Worm (Caenorhabditis elegans): Measurements from ENCODE around the gene str-69.

str-69 gene

DNA sequence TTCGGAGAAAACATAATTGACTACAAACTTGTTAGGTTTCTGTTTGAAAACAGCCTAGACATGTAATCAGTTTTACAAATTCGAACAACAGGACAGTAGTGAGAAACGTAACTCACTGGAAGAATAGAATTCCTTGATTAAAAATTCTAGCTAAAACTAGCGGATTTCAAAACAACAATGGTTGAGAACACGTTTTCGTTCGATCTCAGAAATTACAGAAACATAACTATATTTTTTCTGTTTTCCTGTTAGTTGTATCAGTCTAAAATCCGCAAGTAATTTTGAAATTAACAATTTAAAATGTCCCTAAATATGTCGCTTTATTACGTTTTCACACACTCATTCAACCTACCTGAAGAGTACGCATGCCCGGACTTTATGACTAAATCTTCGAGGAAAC lies 19.4 kb downstream of the str-69 start, which contains the start of gene srt-8:
Gene srt-8 (plus strand): TSS at position 301 of the 400 bp plus-strand sequence.
- TF ChIP-seq ces-1 (GFP tag; optimal IDR thresholded peaks at IDR 0.05) (no peak), nhr-71 (tag; optimal IDR thresholded peaks at IDR 0.05) (no peak), nhr-76 (tag; optimal IDR thresholded peaks at IDR 0.05) (no peak), nhr-90 (tag; optimal IDR thresholded peaks at IDR 0.05; ENCODE audit: poor library complexity) (no peak), ceh-82 (tag; optimal IDR thresholded peaks at IDR 0.05) (no peak), snu-23 (GFP tag; optimal IDR thresholded peaks at IDR 0.05) (no peak), lin-14 (GFP tag; optimal IDR thresholded peaks at IDR 0.05) (no peak), ets-5 (GFP tag; IDR thresholded peaks at IDR 0.05) (no peak), nhr-20 (tag; optimal IDR thresholded peaks at IDR 0.05) (no peak), tlp-1 (tag; optimal IDR thresholded peaks at IDR 0.05) (no peak), mep-1 (tag; optimal IDR thresholded peaks at IDR 0.05) (no peak), elt-3 (tag; optimal IDR thresholded peaks at IDR 0.05) (no peak), vab-15 (tag; optimal IDR thresholded peaks at IDR 0.05) (no peak), nhr-11 (tag; optimal IDR thresholded peaks at IDR 0.05) (no peak), F16B12.6 (tag; optimal IDR thresholded peaks at IDR 0.05) (no peak), jun-1 (tag; optimal IDR thresholded peaks at IDR 0.05) (no peak), unc-130 (tag; optimal IDR thresholded peaks at IDR 0.05) (no peak), fkh-10 (GFP tag; optimal IDR thresholded peaks at IDR 0.05) (no peak)

DNA sequence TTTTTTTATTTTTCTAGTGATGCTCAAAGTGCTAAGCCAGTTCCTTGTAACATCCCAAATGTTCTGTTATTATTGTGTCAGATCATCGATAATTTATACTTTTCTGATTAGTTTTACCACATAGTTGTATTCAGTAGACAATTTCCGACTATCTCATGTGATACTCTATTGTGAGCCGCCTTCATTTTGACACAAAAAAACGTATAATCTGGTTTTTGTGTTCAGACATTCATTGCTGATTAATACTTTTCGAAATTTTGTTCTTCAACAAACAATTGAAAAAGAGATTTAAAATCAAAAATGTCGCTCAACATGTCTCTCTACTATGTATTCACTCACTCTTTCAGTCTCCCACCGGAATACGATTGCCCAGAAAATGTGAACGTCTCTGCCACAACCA lies 24.2 kb downstream of the str-69 start, which contains the start of gene srt-7:
Gene srt-7 (plus strand): TSS at position 301 of the 400 bp plus-strand sequence.
- TF ChIP-seq irx-1 (tag; optimal IDR thresholded peaks at IDR 0.05): no peak
- TF ChIP-seq mab-9 (GFP tag; IDR thresholded peaks at IDR 0.05): no peak
- no peak for TF ChIP-seq unc-30 (tag; optimal IDR thresholded peaks at IDR 0.05)
- TF ChIP-seq snu-23 (GFP tag; optimal IDR thresholded peaks at IDR 0.05): no peak
- no peak for TF ChIP-seq nhr-20 (tag; optimal IDR thresholded peaks at IDR 0.05)
- TF ChIP-seq alr-1 (tag; optimal IDR thresholded peaks at IDR 0.05; ENCODE audit: borderline replicate concordance): no peak
- no peak for TF ChIP-seq nhr-12 (tag; optimal IDR thresholded peaks at IDR 0.05)
- no peak for TF ChIP-seq isw-1 (GFP tag; IDR thresholded peaks at IDR 0.05)
- no peak for TF ChIP-seq pqm-1 (tag; optimal IDR thresholded peaks at IDR 0.05)
- TF ChIP-seq ceh-82 (tag; optimal IDR thresholded peaks at IDR 0.05): no peak
- TF ChIP-seq nhr-77 (tag; optimal IDR thresholded peaks at IDR 0.05): no peak
- TF ChIP-seq nhr-71 (tag; optimal IDR thresholded peaks at IDR 0.05): no peak
- TF ChIP-seq ets-5 (GFP tag; IDR thresholded peaks at IDR 0.05): no peak
- TF ChIP-seq vab-15 (tag; optimal IDR thresholded peaks at IDR 0.05): no peak
- no peak for TF ChIP-seq ceh-90 (tag; optimal IDR thresholded peaks at IDR 0.05)
- no peak for TF ChIP-seq C34B4.2 (tag; optimal IDR thresholded peaks at IDR 0.05)
- no peak for TF ChIP-seq fos-1 (tag; optimal IDR thresholded peaks at IDR 0.05)
- TF ChIP-seq C04F5.9 (tag; optimal IDR thresholded peaks at IDR 0.05): no peak

DNA sequence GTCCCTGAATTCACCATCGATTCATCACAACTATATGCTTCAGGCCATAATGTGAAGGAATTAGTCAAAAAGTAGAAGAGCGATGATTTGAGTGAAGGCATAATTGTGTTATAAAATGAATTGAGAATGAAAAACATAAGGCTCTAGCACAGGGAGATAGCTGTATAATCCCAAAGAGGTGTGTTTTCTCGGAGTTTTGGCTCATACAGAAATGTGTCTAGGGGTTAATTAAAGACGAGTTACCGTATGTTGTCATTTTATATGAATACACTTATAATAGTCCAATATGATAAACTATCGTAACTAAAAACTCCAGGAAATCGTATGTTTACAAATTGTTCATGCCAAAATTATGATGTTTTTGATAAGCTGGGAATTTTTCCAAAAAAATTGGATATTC lies 24.9 kb downstream of the str-69 start, which contains the start of gene srt-5:
Gene srt-5 (minus strand): TSS at position 101 of the 400 bp plus-strand sequence.
- TF ChIP-seq xbp-1 (tag; optimal IDR thresholded peaks at IDR 0.05) (no peak), skn-1 (tag; optimal IDR thresholded peaks at IDR 0.05) (no peak), pax-3 (tag; optimal IDR thresholded peaks at IDR 0.05) (no peak), nhr-71 (tag; optimal IDR thresholded peaks at IDR 0.05) (no peak), vab-15 (tag; optimal IDR thresholded peaks at IDR 0.05) (no peak), blmp-1 (tag; optimal IDR thresholded peaks at IDR 0.05) (no peak), nhr-84 (tag; optimal IDR thresholded peaks at IDR 0.05) (no peak), nhr-47 (tag; optimal IDR thresholded peaks at IDR 0.05) (no peak)

DNA sequence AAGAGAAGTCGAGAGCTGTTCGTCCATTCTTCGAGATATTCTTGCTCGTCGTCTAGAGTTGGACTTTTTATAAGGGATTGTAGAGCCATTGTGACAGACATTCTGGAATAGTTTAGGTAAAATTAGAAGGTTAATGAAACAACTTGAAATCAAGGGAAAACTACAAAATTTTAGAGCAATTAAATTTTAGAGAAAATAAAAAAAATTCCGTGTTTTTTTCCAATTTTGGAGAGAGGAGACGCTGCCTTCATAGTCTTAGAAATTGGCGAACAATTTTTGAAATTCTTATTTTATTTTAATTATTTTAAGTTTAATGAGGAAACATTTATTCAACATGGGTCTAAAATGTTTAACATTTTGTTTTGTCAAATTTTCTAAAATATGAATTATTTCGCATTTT lies 34.2 kb downstream of the str-69 start, which contains the start of gene C50H11.13:
Gene C50H11.13 (minus strand): TSS at position 101 of the 400 bp plus-strand sequence.
- TF ChIP-seq snu-23 (GFP tag; optimal IDR thresholded peaks at IDR 0.05) (no peak), ces-1 (GFP tag; optimal IDR thresholded peaks at IDR 0.05) (no peak), nhr-12 (tag; optimal IDR thresholded peaks at IDR 0.05) (no peak), lin-39 (tag; optimal IDR thresholded peaks at IDR 0.05) (no peak), fkh-4 (tag; optimal IDR thresholded peaks at IDR 0.05; ENCODE audit: borderline replicate concordance) (no peak), pag-3 (tag; optimal IDR thresholded peaks at IDR 0.05; ENCODE audit: borderline replicate concordance, insufficient read depth) (no peak), sup-37 (GFP tag; optimal IDR thresholded peaks at IDR 0.05) (no peak), sptf-1 (tag; optimal IDR thresholded peaks at IDR 0.05) (no peak), unc-86 (tag; optimal IDR thresholded peaks at IDR 0.05) (no peak), ets-5 (GFP tag; IDR thresholded peaks at IDR 0.05) (no peak), nhr-11 (tag; optimal IDR thresholded peaks at IDR 0.05) (no peak), tbx-2 (tag; optimal IDR thresholded peaks at IDR 0.05) (no peak), egl-13 (tag; optimal IDR thresholded peaks at IDR 0.05) (no peak), efl-3 (GFP tag; optimal IDR thresholded peaks at IDR 0.05) (no peak), jun-1 (tag; optimal IDR thresholded peaks at IDR 0.05) (no peak), alr-1 (tag; optimal IDR thresholded peaks at IDR 0.05; ENCODE audit: borderline replicate concordance) (no peak)
